Worm (Caenorhabditis elegans): ENCODE results near the gene ags-3.
A peak's percentile ranks its signal among the peaks of the same experiment; 100 is the strongest.

Gene ags-3

DNA sequence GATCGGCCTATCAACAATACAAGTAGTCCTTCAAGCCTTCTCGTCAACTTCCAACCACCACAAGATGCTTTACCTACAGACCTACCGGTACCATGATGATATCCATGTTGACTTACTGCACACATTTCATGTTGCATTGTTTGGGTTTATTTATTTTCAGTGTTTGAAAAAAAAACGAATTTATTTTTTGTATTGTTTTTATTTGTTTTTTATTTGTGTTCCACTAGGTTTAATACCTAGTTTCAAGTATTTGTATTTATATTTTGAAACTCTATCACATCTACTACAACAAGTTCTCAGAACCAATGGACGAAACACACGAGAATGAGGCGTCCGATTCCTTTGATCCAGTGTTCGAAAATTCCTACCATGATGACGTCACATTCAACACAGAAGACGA lies 19.9 kb downstream of the ags-3 start, which contains the start of gene vps-41:
TSS of gene vps-41 (plus strand) at position 301 of the 400 bp plus-strand sequence.
- TF ChIP-seq nhr-21 (tag; optimal IDR thresholded peaks at IDR 0.05) (no peak), ZK546.5 (tag; optimal IDR thresholded peaks at IDR 0.05) (no peak), mbf-1 (tag; optimal IDR thresholded peaks at IDR 0.05) (no peak), F13H6.1 (tag; optimal IDR thresholded peaks at IDR 0.05) (no peak), gmeb-1 (tag; optimal IDR thresholded peaks at IDR 0.05) (no peak), ztf-1 (GFP tag; conservative IDR thresholded peaks at IDR 0.05) (no peak), ceh-16 (tag; optimal IDR thresholded peaks at IDR 0.05) (no peak), skn-1 (tag; optimal IDR thresholded peaks at IDR 0.05) (no peak), sma-9 (GFP tag; optimal IDR thresholded peaks at IDR 0.05) (no peak), sma-9 (tag; optimal IDR thresholded peaks at IDR 0.05) (no peak), egl-27 (tag; optimal IDR thresholded peaks at IDR 0.05) (no peak)

- TF ChIP-seq blmp-1 (tag; optimal IDR thresholded peaks at IDR 0.05; ENCODE audit: insufficient read depth) = no peak
- TF ChIP-seq R02D3.7 (tag; optimal IDR thresholded peaks at IDR 0.05) = no peak
- no peak for TF ChIP-seq unc-62 (GFP tag; optimal IDR thresholded peaks at IDR 0.05)
- no peak for TF ChIP-seq unc-55 (GFP tag; optimal IDR thresholded peaks at IDR 0.05)
- TF ChIP-seq ceh-82 (tag; optimal IDR thresholded peaks at IDR 0.05) = no peak
- TF ChIP-seq nhr-129 (tag; optimal IDR thresholded peaks at IDR 0.05) = no peak
- no peak for TF ChIP-seq nhr-237 (tag; optimal IDR thresholded peaks at IDR 0.05)
- no peak for TF ChIP-seq ZK546.5 (tag; optimal IDR thresholded peaks at IDR 0.05)
Observed at ce11 chrX:5279674-5280073, 23.7 kb downstream of the ags-3 start, which contains the start of gene rga-8. TSS of gene rga-8 (minus strand) at chrX:5279774.

DNA sequence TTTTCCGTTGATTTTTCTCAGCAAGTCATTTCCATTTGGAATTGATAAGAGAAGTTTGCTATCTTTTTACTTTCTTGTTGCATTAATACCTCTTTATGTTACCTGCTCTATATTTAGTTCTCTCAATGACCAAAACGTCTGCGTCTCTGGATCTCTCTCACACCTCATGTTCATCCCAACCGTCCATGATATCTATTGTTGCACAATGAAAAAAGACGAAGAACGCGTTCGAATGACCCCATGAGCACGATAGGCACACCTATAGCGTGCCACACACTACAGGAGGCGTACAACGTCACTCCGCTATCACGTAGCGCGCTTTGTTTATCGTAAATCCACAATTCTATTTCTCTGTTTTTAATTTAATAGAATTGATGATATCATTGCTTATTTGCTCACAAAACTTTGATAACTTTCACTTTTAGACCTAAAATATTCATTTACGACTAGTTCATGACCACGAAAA lies 24.2 kb downstream of the ags-3 start, which contains the start of gene Y34B4A.2:
TSS of gene Y34B4A.2 (plus strand) at position 328 of the 466 bp plus-strand sequence.
- TF ChIP-seq nhr-129 (tag; optimal IDR thresholded peaks at IDR 0.05) (peak; percentile 54), snpc-4 (tag; optimal IDR thresholded peaks at IDR 0.05) (no peak), nhr-6 (tag; optimal IDR thresholded peaks at IDR 0.05) (no peak), fos-1 (tag; optimal IDR thresholded peaks at IDR 0.05) (peak; percentile 37), F13H6.1 (tag; optimal IDR thresholded peaks at IDR 0.05) (peak; percentile 27), gmeb-1 (tag; optimal IDR thresholded peaks at IDR 0.05) (no peak), nhr-23 (tag; optimal IDR thresholded peaks at IDR 0.05) (no peak), nhr-237 (tag; optimal IDR thresholded peaks at IDR 0.05) (no peak), lin-13 (GFP tag; optimal IDR thresholded peaks at IDR 0.05) (no peak), nhr-12 (tag; optimal IDR thresholded peaks at IDR 0.05) (no peak), sma-3 (GFP tag; optimal IDR thresholded peaks at IDR 0.05) (peak; percentile 35), sma-9 (GFP tag; optimal IDR thresholded peaks at IDR 0.05) (peak; percentile 55), sma-9 (tag; optimal IDR thresholded peaks at IDR 0.05) (no peak), ceh-16 (tag; optimal IDR thresholded peaks at IDR 0.05) (no peak), mbf-1 (tag; optimal IDR thresholded peaks at IDR 0.05) (no peak), lsy-2 (tag; optimal IDR thresholded peaks at IDR 0.05) (no peak), mab-5 (tag; optimal IDR thresholded peaks at IDR 0.05) (no peak), ztf-11 (tag; optimal IDR thresholded peaks at IDR 0.05) (no peak), elt-1 (tag; optimal IDR thresholded peaks at IDR 0.05) (no peak), nhr-11 (tag; optimal IDR thresholded peaks at IDR 0.05) (no peak), nhr-10 (tag; optimal IDR thresholded peaks at IDR 0.05) (no peak), Y55F3AM.14 (GFP tag; optimal IDR thresholded peaks at IDR 0.05) (no peak), aly-2 (tag; optimal IDR thresholded peaks at IDR 0.05) (no peak), crh-2 (tag; optimal IDR thresholded peaks at IDR 0.05) (peak; percentile 51), ama-1 (optimal IDR thresholded peaks at IDR 0.05) (no peak), R02D3.7 (tag; optimal IDR thresholded peaks at IDR 0.05) (peak; percentile 84), unc-55 (GFP tag; optimal IDR thresholded peaks at IDR 0.05) (peak; percentile 37)

DNA sequence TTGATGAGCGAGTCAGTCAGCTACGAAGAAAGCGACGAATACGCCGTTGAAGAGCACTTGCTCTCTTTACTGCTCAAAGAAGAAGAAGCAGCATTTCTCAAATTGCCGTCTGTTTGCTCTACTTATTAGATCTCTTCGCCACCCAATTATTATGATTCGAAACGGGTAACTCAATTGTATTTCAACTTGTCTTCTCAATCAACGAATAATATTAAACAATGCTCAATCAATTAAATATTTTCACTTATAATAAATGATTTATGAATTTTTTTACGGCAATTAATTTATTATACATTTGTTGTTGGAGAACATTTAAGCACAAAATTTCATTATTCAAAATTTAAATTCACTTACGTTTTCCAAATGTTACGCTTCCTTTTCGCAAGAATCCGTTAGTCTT lies 25.2 kb downstream of the ags-3 start:
- no peak for TF ChIP-seq nhr-237 (tag; optimal IDR thresholded peaks at IDR 0.05)
- TF ChIP-seq ama-1 (optimal IDR thresholded peaks at IDR 0.05) = no peak
- no peak for TF ChIP-seq crh-2 (tag; optimal IDR thresholded peaks at IDR 0.05)
- no peak for TF ChIP-seq mab-5 (tag; optimal IDR thresholded peaks at IDR 0.05)
- TF ChIP-seq sma-9 (GFP tag; optimal IDR thresholded peaks at IDR 0.05) = no peak
- TF ChIP-seq sma-9 (tag; optimal IDR thresholded peaks at IDR 0.05) = no peak
- TF ChIP-seq egl-27 (tag; optimal IDR thresholded peaks at IDR 0.05) = no peak
- TF ChIP-seq nhr-23 (tag; optimal IDR thresholded peaks at IDR 0.05) = no peak
- no peak for TF ChIP-seq mbf-1 (tag; optimal IDR thresholded peaks at IDR 0.05)
- TF ChIP-seq nhr-129 (tag; optimal IDR thresholded peaks at IDR 0.05) = no peak
- TF ChIP-seq aly-2 (tag; optimal IDR thresholded peaks at IDR 0.05) = no peak
- no peak for TF ChIP-seq R02D3.7 (tag; optimal IDR thresholded peaks at IDR 0.05)
- TF ChIP-seq ceh-16 (tag; optimal IDR thresholded peaks at IDR 0.05) = no peak
- TF ChIP-seq lsy-2 (tag; optimal IDR thresholded peaks at IDR 0.05) = no peak
- TF ChIP-seq ZK546.5 (tag; optimal IDR thresholded peaks at IDR 0.05) = no peak
- TF ChIP-seq skn-1 (tag; optimal IDR thresholded peaks at IDR 0.05) = no peak
- no peak for TF ChIP-seq nhr-77 (tag; optimal IDR thresholded peaks at IDR 0.05)
- TF ChIP-seq ceh-82 (tag; optimal IDR thresholded peaks at IDR 0.05) = no peak
